Worm (Caenorhabditis elegans): Measurements from ENCODE around the gene F49H12.3.

Gene F49H12.3

ce11 chrX:2068294-2068693, 15.9 kb upstream of the F49H12.3 start:
- TF ChIP-seq ref-1 (GFP tag; conservative IDR thresholded peaks at IDR 0.05) (no peak), flt-1 (GFP tag; IDR thresholded peaks at IDR 0.05) (no peak), med-1 (GFP tag; optimal IDR thresholded peaks at IDR 0.05; ENCODE audit: insufficient read depth) (no peak), tab-1 (GFP tag; IDR thresholded peaks at IDR 0.05) (no peak), T22C8.4 (GFP tag; IDR thresholded peaks at IDR 0.05) (no peak), ztf-29 (GFP tag; IDR thresholded peaks at IDR 0.05) (no peak), klf-2 (GFP tag; conservative IDR thresholded peaks at IDR 0.05) (no peak), ztf-23 (GFP tag; IDR thresholded peaks at IDR 0.05) (no peak), cog-1 (tag; optimal IDR thresholded peaks at IDR 0.05) (no peak)

ce11 chrX:2070418-2070996, 13.7 kb upstream of the F49H12.3 start, which contains the start of gene acl-4:
Gene acl-4, minus strand, starts transcription at chrX:2070444.
- TF ChIP-seq T22C8.4 (GFP tag; IDR thresholded peaks at IDR 0.05) (no peak), cog-1 (tag; optimal IDR thresholded peaks at IDR 0.05) (no peak), flt-1 (GFP tag; IDR thresholded peaks at IDR 0.05) (no peak), ztf-29 (GFP tag; IDR thresholded peaks at IDR 0.05) (no peak), med-1 (GFP tag; optimal IDR thresholded peaks at IDR 0.05; ENCODE audit: insufficient read depth) (no peak), ztf-23 (GFP tag; IDR thresholded peaks at IDR 0.05) (no peak), tab-1 (GFP tag; IDR thresholded peaks at IDR 0.05) (no peak), ref-1 (GFP tag; conservative IDR thresholded peaks at IDR 0.05) (no peak), klf-2 (GFP tag; conservative IDR thresholded peaks at IDR 0.05) (no peak)

- TF ChIP-seq ztf-29 (GFP tag; IDR thresholded peaks at IDR 0.05) (no peak), cog-1 (tag; optimal IDR thresholded peaks at IDR 0.05) (peak; percentile 21)
Measured at ce11 chrX:2071392-2072001, 12.7 kb upstream of the F49H12.3 start.

- TF ChIP-seq cog-1 (tag; optimal IDR thresholded peaks at IDR 0.05) (no peak), klf-2 (GFP tag; conservative IDR thresholded peaks at IDR 0.05) (no peak), ref-1 (GFP tag; conservative IDR thresholded peaks at IDR 0.05) (no peak), flt-1 (GFP tag; IDR thresholded peaks at IDR 0.05) (no peak), ztf-29 (GFP tag; IDR thresholded peaks at IDR 0.05) (no peak)
Measured at ce11 chrX:2074055-2074454, 10.1 kb upstream of the F49H12.3 start, which contains the start of gene txdc-12.2. Gene txdc-12.2, plus strand, starts transcription at chrX:2074450.

- TF ChIP-seq flt-1 (GFP tag; IDR thresholded peaks at IDR 0.05) (no peak), med-1 (GFP tag; optimal IDR thresholded peaks at IDR 0.05; ENCODE audit: insufficient read depth) (no peak), ztf-29 (GFP tag; IDR thresholded peaks at IDR 0.05) (no peak), ztf-23 (GFP tag; IDR thresholded peaks at IDR 0.05) (no peak), ref-1 (GFP tag; conservative IDR thresholded peaks at IDR 0.05) (no peak), T22C8.4 (GFP tag; IDR thresholded peaks at IDR 0.05) (no peak), cog-1 (tag; optimal IDR thresholded peaks at IDR 0.05) (no peak), tab-1 (GFP tag; IDR thresholded peaks at IDR 0.05) (no peak)
Measured at ce11 chrX:2075169-2075568, 9.0 kb upstream of the F49H12.3 start.

ce11 chrX:2078822-2079221, 5.4 kb upstream of the F49H12.3 start:
- TF ChIP-seq tab-1 (GFP tag; IDR thresholded peaks at IDR 0.05) (no peak), klf-2 (GFP tag; conservative IDR thresholded peaks at IDR 0.05) (no peak), ztf-23 (GFP tag; IDR thresholded peaks at IDR 0.05) (no peak), ztf-29 (GFP tag; IDR thresholded peaks at IDR 0.05) (no peak), med-1 (GFP tag; optimal IDR thresholded peaks at IDR 0.05; ENCODE audit: insufficient read depth) (no peak), ref-1 (GFP tag; conservative IDR thresholded peaks at IDR 0.05) (no peak)

ce11 chrX:2079536-2079935, 4.6 kb upstream of the F49H12.3 start, which contains the start of gene F49H12.4:
Gene F49H12.4, plus strand, starts transcription at chrX:2079836.
- TF ChIP-seq ztf-29 (GFP tag; IDR thresholded peaks at IDR 0.05) (no peak), cog-1 (tag; optimal IDR thresholded peaks at IDR 0.05) (no peak), tab-1 (GFP tag; IDR thresholded peaks at IDR 0.05) (no peak)

ce11 chrX:2084988-2085387, 813 bp downstream of the F49H12.3 start, which contains the start of gene F49H12.2:
Gene F49H12.2, plus strand, starts transcription at chrX:2085288.
- no peak for TF ChIP-seq flt-1 (GFP tag; IDR thresholded peaks at IDR 0.05)
- no peak for TF ChIP-seq klf-2 (GFP tag; conservative IDR thresholded peaks at IDR 0.05)
- no peak for TF ChIP-seq med-1 (GFP tag; optimal IDR thresholded peaks at IDR 0.05; ENCODE audit: insufficient read depth)

ce11 chrX:2085494-2085893, 1.3 kb downstream of the F49H12.3 start:
- TF ChIP-seq ztf-23 (GFP tag; IDR thresholded peaks at IDR 0.05) (no peak), T22C8.4 (GFP tag; IDR thresholded peaks at IDR 0.05) (no peak), flt-1 (GFP tag; IDR thresholded peaks at IDR 0.05) (no peak), ztf-29 (GFP tag; IDR thresholded peaks at IDR 0.05) (no peak), cog-1 (tag; optimal IDR thresholded peaks at IDR 0.05) (no peak), tab-1 (GFP tag; IDR thresholded peaks at IDR 0.05) (no peak), med-1 (GFP tag; optimal IDR thresholded peaks at IDR 0.05; ENCODE audit: insufficient read depth) (no peak)

- no peak for TF ChIP-seq klf-2 (GFP tag; conservative IDR thresholded peaks at IDR 0.05)
- TF ChIP-seq tab-1 (GFP tag; IDR thresholded peaks at IDR 0.05), result no peak
- TF ChIP-seq med-1 (GFP tag; optimal IDR thresholded peaks at IDR 0.05; ENCODE audit: insufficient read depth), result no peak
- TF ChIP-seq cog-1 (tag; optimal IDR thresholded peaks at IDR 0.05), result no peak
- no peak for TF ChIP-seq ztf-23 (GFP tag; IDR thresholded peaks at IDR 0.05)
- no peak for TF ChIP-seq ztf-29 (GFP tag; IDR thresholded peaks at IDR 0.05)
- TF ChIP-seq ref-1 (GFP tag; conservative IDR thresholded peaks at IDR 0.05), result no peak
- no peak for TF ChIP-seq T22C8.4 (GFP tag; IDR thresholded peaks at IDR 0.05)
- no peak for TF ChIP-seq flt-1 (GFP tag; IDR thresholded peaks at IDR 0.05)
Measured at ce11 chrX:2087716-2088115, 3.5 kb downstream of the F49H12.3 start.
